Fruit fly (Drosophila melanogaster) whole organism, embryonic: ENCODE measurements around the gene gry.

Experiments
- CG10431 ChIP-seq: fragments of 200-800 bp; sonication (Bioruptor generic); optimal IDR thresholded peaks from 3 replicates; lab custom pipeline; 2018; ENCODE audit warnings: missing biosample characterization, mild to moderate bottlenecking, missing genetic modification characterization
- CG11085 ChIP-seq: fragments of 200-800 bp; sonication (Bioruptor generic); IDR thresholded peaks from 2 replicates; pipeline ENCODE4 v1.3.6; 2022; ENCODE audit warnings: missing biosample characterization, missing genetic modification characterization
- CG12104 ChIP-seq: fragments of 200-800 bp; sonication (Bioruptor generic); optimal IDR thresholded peaks from 3 replicates; lab custom pipeline; 2016; ENCODE audit warnings: missing biosample characterization, missing genetic modification characterization
- CG12155 ChIP-seq: fragments of 200-800 bp; sonication (Bioruptor generic); optimal IDR thresholded peaks from 3 replicates; lab custom pipeline; 2016; ENCODE audit warnings: missing biosample characterization, missing genetic modification characterization
- CG13287 ChIP-seq: fragments of 200-800 bp; sonication (Bioruptor generic); IDR thresholded peaks from 2 replicates; pipeline ENCODE4 v1.3.6; 2022; ENCODE audit warnings: missing biosample characterization, missing genetic modification characterization; ENCODE audit not compliant: partially characterized antibody
- CG14860 ChIP-seq: fragments of 200-800 bp; sonication (Bioruptor generic); IDR thresholded peaks from 3 replicates; pipeline ENCODE4 v1.3.6; 2022; ENCODE audit warnings: missing biosample characterization, missing genetic modification characterization; ENCODE audit not compliant: partially characterized antibody
- CG16863 ChIP-seq: fragments of 200-800 bp; sonication (Bioruptor generic); optimal IDR thresholded peaks from 3 replicates; lab custom pipeline; 2016; ENCODE audit warnings: missing biosample characterization, missing genetic modification characterization
- CG17359 ChIP-seq: fragments of 200-800 bp; sonication (Bioruptor generic); optimal IDR thresholded peaks from 3 replicates; lab custom pipeline; 2018; ENCODE audit warnings: missing biosample characterization, mild to moderate bottlenecking, missing genetic modification characterization, moderate library complexity
- CG17361 ChIP-seq: fragments of 200-800 bp; sonication (Bioruptor generic); IDR thresholded peaks from 3 replicates; pipeline ENCODE4 v1.3.6; 2022; ENCODE audit warnings: missing biosample characterization, missing genetic modification characterization
- CG18599 ChIP-seq: fragments of 200-800 bp; sonication (Bioruptor generic); optimal IDR thresholded peaks from 3 replicates; lab custom pipeline; 2017; ENCODE audit warnings: missing biosample characterization, missing genetic modification characterization, mild to moderate bottlenecking, moderate library complexity, missing genetic modification reagents
- CG2116 ChIP-seq: fragments of 200-800 bp; sonication (Bioruptor generic); optimal IDR thresholded peaks from 3 replicates; lab custom pipeline; 2018; ENCODE audit warnings: missing biosample characterization, mild to moderate bottlenecking, missing genetic modification characterization
- CG2678 ChIP-seq: fragments of 200-800 bp; sonication (Bioruptor generic); optimal IDR thresholded peaks from 3 replicates; lab custom pipeline; 2019; ENCODE audit warnings: missing biosample characterization, mild to moderate bottlenecking, missing genetic modification characterization, moderate library complexity
- CG2889 ChIP-seq: fragments of 200-800 bp; sonication (Bioruptor generic); IDR thresholded peaks from 3 replicates; pipeline ENCODE4 v1.3.6; 2022; ENCODE audit warnings: missing biosample characterization, missing genetic modification characterization
- CG4617 ChIP-seq: fragments of 200-800 bp; sonication (Bioruptor generic); optimal IDR thresholded peaks from 3 replicates; lab custom pipeline; 2016; ENCODE audit warnings: missing biosample characterization, missing genetic modification characterization, borderline replicate concordance
- CG5245 ChIP-seq: fragments of 200-800 bp; sonication (Bioruptor generic); optimal IDR thresholded peaks from 3 replicates; lab custom pipeline; 2016; ENCODE audit warnings: missing biosample characterization, missing genetic modification characterization
- CG6175 ChIP-seq: fragments of 200-800 bp; sonication (Bioruptor generic); IDR thresholded peaks from 3 replicates; pipeline ENCODE4 v1.3.6; 2022; ENCODE audit warnings: missing biosample characterization, missing genetic modification characterization
- CG6813 ChIP-seq: fragments of 200-800 bp; sonication (Bioruptor generic); optimal IDR thresholded peaks from 2 replicates; lab custom pipeline; 2017; ENCODE audit warnings: missing biosample characterization, missing genetic modification characterization, mild to moderate bottlenecking, moderate library complexity, missing genetic modification reagents
- CG7928 ChIP-seq: fragments of 200-800 bp; sonication (Bioruptor generic); optimal IDR thresholded peaks from 2 replicates; lab custom pipeline; 2017; ENCODE audit warnings: missing biosample characterization, mild to moderate bottlenecking, missing genetic modification characterization
- CG7963 ChIP-seq: fragments of 200-800 bp; sonication (Bioruptor generic); IDR thresholded peaks from 3 replicates; pipeline ENCODE4 v1.3.6; 2022; ENCODE audit warnings: missing biosample characterization, missing genetic modification characterization; ENCODE audit not compliant: partially characterized antibody
- CG8478 ChIP-seq: fragments of >200 bp; optimal IDR thresholded peaks from 2 replicates; lab custom pipeline; 2018
- Chrac-16 ChIP-seq: fragments of 200-800 bp; sonication (Bioruptor generic); optimal IDR thresholded peaks from 3 replicates; lab custom pipeline; 2016; ENCODE audit warnings: missing biosample characterization, missing genetic modification characterization
- Dfd ChIP-seq, 2 experiments: fragments of >200 bp; optimal IDR thresholded peaks; 2 replicates each; lab custom pipeline; 2017; ENCODE audit warnings: missing biosample characterization in 2 of 2, missing genetic modification characterization in 2 of 2
- Dll ChIP-seq: fragments of 200-800 bp; sonication (Bioruptor generic); IDR thresholded peaks from 4 replicates; pipeline ENCODE4 v1.3.6; 2022; ENCODE audit warnings: missing biosample characterization, missing genetic modification characterization; ENCODE audit not compliant: partially characterized antibody
- Dref ChIP-seq: fragments of 200-800 bp; sonication (Bioruptor generic); IDR thresholded peaks from 2 replicates; pipeline ENCODE4 v1.3.6; 2022; ENCODE audit warnings: missing biosample characterization, missing genetic modification characterization
- Ets65A ChIP-seq: fragments of 200-800 bp; sonication (Bioruptor generic); peaks from one replicate; lab custom pipeline; 2016; ENCODE audit warnings: missing biosample characterization, missing genetic modification characterization
- Fer1 ChIP-seq: fragments of 200-800 bp; sonication (Bioruptor generic); optimal IDR thresholded peaks from 2 replicates; lab custom pipeline; 2017; ENCODE audit warnings: missing biosample characterization, mild to moderate bottlenecking, missing genetic modification characterization
- Hey ChIP-seq: fragments of 200-800 bp; sonication (Bioruptor generic); optimal IDR thresholded peaks from 3 replicates; lab custom pipeline; 2018; ENCODE audit warnings: missing biosample characterization, mild to moderate bottlenecking, missing genetic modification characterization
- MESR4 ChIP-seq: fragments of 200-800 bp; sonication (Bioruptor generic); optimal IDR thresholded peaks from 2 replicates; lab custom pipeline; 2018; ENCODE audit warnings: missing biosample characterization, mild to moderate bottlenecking, missing genetic modification characterization, moderate library complexity
- Nf-YB ChIP-seq: fragments of 200-800 bp; sonication (Bioruptor generic); optimal IDR thresholded peaks from 3 replicates; lab custom pipeline; 2019; ENCODE audit warnings: missing biosample characterization, mild to moderate bottlenecking, missing genetic modification characterization, moderate library complexity
- Opbp ChIP-seq: fragments of 200-800 bp; sonication (Bioruptor generic); IDR thresholded peaks from 3 replicates; pipeline ENCODE4 v1.3.6; 2022; ENCODE audit warnings: missing biosample characterization, missing genetic modification characterization; ENCODE audit not compliant: partially characterized antibody
- ato ChIP-seq: fragments of 200-800 bp; sonication (Bioruptor generic); IDR thresholded peaks from 2 replicates; pipeline ENCODE4 v1.3.6; 2022; ENCODE audit warnings: missing biosample characterization, missing genetic modification characterization; ENCODE audit not compliant: partially characterized antibody
- cg ChIP-seq: fragments of 200-800 bp; sonication (Bioruptor generic); optimal IDR thresholded peaks from 3 replicates; lab custom pipeline; 2019; ENCODE audit warnings: missing biosample characterization, mild to moderate bottlenecking, missing genetic modification characterization, moderate library complexity
- dati ChIP-seq: fragments of 200-800 bp; sonication (Bioruptor generic); IDR thresholded peaks from 2 replicates; pipeline ENCODE4 v1.3.6; 2022; ENCODE audit warnings: missing biosample characterization, missing genetic modification characterization
- dpn ChIP-seq, 2 experiments: fragments of 200-800 bp; sonication (Bioruptor generic); optimal IDR thresholded peaks; 3 replicates each; lab custom pipeline; 2016; ENCODE audit warnings: missing biosample characterization in 2 of 2, missing genetic modification characterization in 2 of 2
- hb ChIP-seq: fragments of 200-800 bp; sonication (Bioruptor generic); IDR thresholded peaks from 3 replicates; pipeline ENCODE4 v1.3.6; 2022; ENCODE audit warnings: missing biosample characterization, missing genetic modification characterization; ENCODE audit not compliant: partially characterized antibody
- ind ChIP-seq: fragments of 200-800 bp; sonication (Bioruptor generic); optimal IDR thresholded peaks from 3 replicates; lab custom pipeline; 2016; ENCODE audit warnings: missing biosample characterization, missing genetic modification characterization
- inv ChIP-seq: fragments of 200-800 bp; sonication (Bioruptor generic); IDR thresholded peaks from 2 replicates; pipeline ENCODE4 v1.3.6; 2022; ENCODE audit warnings: missing biosample characterization, missing genetic modification characterization; ENCODE audit not compliant: partially characterized antibody
- knrl ChIP-seq: fragments of 200-800 bp; sonication (Bioruptor generic); IDR thresholded peaks from 3 replicates; pipeline ENCODE4 v1.3.6; 2022; ENCODE audit warnings: missing biosample characterization, missing genetic modification characterization; ENCODE audit not compliant: partially characterized antibody
- luna ChIP-seq: fragments of 200-800 bp; sonication (Bioruptor generic); optimal IDR thresholded peaks from 2 replicates; lab custom pipeline; 2016; ENCODE audit warnings: missing biosample characterization, missing genetic modification characterization
- mam ChIP-seq: fragments of 200-800 bp; sonication (Bioruptor generic); optimal IDR thresholded peaks from 3 replicates; lab custom pipeline; 2016; ENCODE audit warnings: missing biosample characterization, missing genetic modification characterization
- mld ChIP-seq: fragments of 200-800 bp; sonication (Bioruptor generic); IDR thresholded peaks from 3 replicates; pipeline ENCODE4 v1.3.6; 2022; ENCODE audit warnings: missing biosample characterization, missing genetic modification characterization; ENCODE audit not compliant: partially characterized antibody
- pfk ChIP-seq: fragments of 200-800 bp; sonication (Bioruptor generic); optimal IDR thresholded peaks from 2 replicates; lab custom pipeline; 2018; ENCODE audit warnings: missing biosample characterization, mild to moderate bottlenecking, missing genetic modification characterization, moderate library complexity
- pho ChIP-seq: fragments of 200-800 bp; sonication (Bioruptor generic); optimal IDR thresholded peaks from 2 replicates; lab custom pipeline; 2016; ENCODE audit warnings: missing biosample characterization, missing genetic modification characterization
- pzg ChIP-seq: fragments of 200-800 bp; sonication (Bioruptor generic); optimal IDR thresholded peaks from 3 replicates; lab custom pipeline; 2018; ENCODE audit warnings: missing biosample characterization, mild to moderate bottlenecking, missing genetic modification characterization, moderate library complexity
- sima ChIP-seq: fragments of 200-800 bp; sonication (Bioruptor generic); optimal IDR thresholded peaks from 2 replicates; lab custom pipeline; 2016; ENCODE audit warnings: missing biosample characterization, missing genetic modification characterization
- so ChIP-seq: fragments of 200-800 bp; sonication (Bioruptor generic); IDR thresholded peaks from 3 replicates; pipeline ENCODE4 v1.3.6; 2022; ENCODE audit warnings: missing biosample characterization, missing genetic modification characterization
- stwl ChIP-seq: fragments of 200-800 bp; sonication (Bioruptor generic); optimal IDR thresholded peaks from 3 replicates; lab custom pipeline; 2018; ENCODE audit warnings: missing biosample characterization, mild to moderate bottlenecking, missing genetic modification characterization, moderate library complexity
- wor ChIP-seq: fragments of 200-800 bp; sonication (Bioruptor generic); IDR thresholded peaks from 2 replicates; pipeline ENCODE4 v1.3.6; 2022; ENCODE audit warnings: missing biosample characterization, missing genetic modification characterization
- zen ChIP-seq: fragments of 200-800 bp; sonication (Bioruptor generic); optimal IDR thresholded peaks from 3 replicates; lab custom pipeline; 2018; ENCODE audit warnings: missing biosample characterization, mild to moderate bottlenecking, missing genetic modification characterization, moderate library complexity
- zen2 ChIP-seq: fragments of 200-800 bp; sonication (Bioruptor generic); IDR thresholded peaks from 3 replicates; pipeline ENCODE4 v1.3.6; 2022; ENCODE audit warnings: missing biosample characterization, missing genetic modification characterization; ENCODE audit not compliant: partially characterized antibody

The gry gene

DNA sequence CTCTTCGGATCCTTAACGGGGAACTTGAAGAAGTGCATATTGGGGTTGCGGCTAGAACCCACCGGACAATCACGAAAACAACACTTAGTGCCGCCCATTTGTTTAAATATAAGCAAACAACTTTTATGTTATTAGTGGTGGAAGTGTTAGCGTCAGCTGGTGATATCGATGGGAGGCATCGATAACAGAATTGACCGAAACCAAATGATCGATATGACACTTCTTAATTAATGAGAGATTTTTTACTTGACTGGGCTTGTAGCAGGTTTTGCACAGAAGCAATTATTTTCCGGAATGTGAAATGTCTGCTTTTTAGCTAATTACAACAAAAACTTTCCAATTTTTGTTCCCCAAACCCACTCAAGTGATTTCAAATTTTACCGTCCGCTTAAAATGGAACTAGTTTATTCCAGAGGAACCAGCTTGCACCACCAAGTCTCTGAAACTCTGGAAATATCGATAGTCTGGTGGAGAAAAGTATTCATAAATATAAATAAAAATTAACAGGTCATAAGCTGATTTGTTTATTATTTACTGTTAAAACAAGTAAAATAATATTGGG, 6.5 kb upstream of the gry start, which contains the start of gene CG14965 (continued):
- TF ChIP-seq CG7928 (GFP tag; lab: Kevin White, UChicago), result no peak
- peak; percentile 72 for TF ChIP-seq CG7963 (GFP tag; lab: Robert Waterston, UW)
- no peak for TF ChIP-seq CG10431
- TF ChIP-seq CG14860 (GFP tag; lab: Robert Waterston, UW), result peak; percentile 87
- TF ChIP-seq CG11085 (GFP tag; lab: Robert Waterston, UW), result no peak
- peak; percentile 87 for TF ChIP-seq hb (GFP tag; lab: Robert Waterston, UW)
- TF ChIP-seq MESR4 (GFP tag; lab: Kevin White, UChicago), result peak; percentile 20
- TF ChIP-seq stwl (tag; lab: Kevin White, UChicago), result no peak
- TF ChIP-seq CG17359 (tag; lab: Kevin White, UChicago), result no peak
- no peak for TF ChIP-seq CG4617 (GFP tag; lab: Kevin White, UChicago)
- no peak for TF ChIP-seq cg
- no peak for TF ChIP-seq CG6175 (GFP tag; lab: Robert Waterston, UW)
- peak; percentile 97 for TF ChIP-seq Dll (GFP tag; lab: Robert Waterston, UW)
- TF ChIP-seq Nf-YB (GFP tag; lab: Kevin White, UChicago), result no peak
- no peak for TF ChIP-seq CG18599 (GFP tag; lab: Kevin White, UChicago)
- TF ChIP-seq sima, result no peak
- no peak for TF ChIP-seq CG12104
- peak; percentile 80 for TF ChIP-seq CG2116 (GFP tag; lab: Kevin White, UChicago)
- no peak for TF ChIP-seq CG17361 (GFP tag; lab: Robert Waterston, UW)
- TF ChIP-seq CG6813 (GFP tag; lab: Kevin White, UChicago), result no peak
- TF ChIP-seq CG13287 (GFP tag; lab: Robert Waterston, UW), result peak; percentile 94
- no peak for TF ChIP-seq Dfd (GFP tag; optimal IDR thresholded peaks at IDR 0.05; lab: Kevin White, UChicago)
- TF ChIP-seq pzg (GFP tag; lab: Kevin White, UChicago), result peak; percentile 64
- TF ChIP-seq luna (GFP tag; lab: Kevin White, UChicago), result no peak
- no peak for TF ChIP-seq wor
- TF ChIP-seq CG5245 (GFP tag; lab: Kevin White, UChicago), result no peak
- TF ChIP-seq pho (GFP tag; lab: Kevin White, UChicago), result no peak
- TF ChIP-seq knrl (GFP tag; lab: Robert Waterston, UW), result peak; percentile 91
- TF ChIP-seq CG12155, result no peak
- no peak for TF ChIP-seq dati (GFP tag; lab: Robert Waterston, UW)
- TF ChIP-seq inv, result peak; percentile 86
- TF ChIP-seq Ets65A, result peak; percentile 73
- TF ChIP-seq Fer1 (GFP tag; lab: Kevin White, UChicago), result no peak
- TF ChIP-seq Hey (tag; lab: Kevin White, UChicago), result no peak
- TF ChIP-seq zen (tag; lab: Kevin White, UChicago), result no peak
- TF ChIP-seq Opbp, result peak; percentile 82; the same call in 2 of the 3 replicates
- TF ChIP-seq CG2678 (tag; lab: Kevin White, UChicago), result no peak
- TF ChIP-seq Chrac-16 (GFP tag; lab: Kevin White, UChicago), result no peak
- TF ChIP-seq dpn (GFP tag; optimal IDR thresholded peaks at IDR 0.05; lab: Kevin White, UChicago), result no peak
- TF ChIP-seq ind (GFP tag; lab: Kevin White, UChicago), result no peak
- no peak for TF ChIP-seq pfk
- peak; percentile 75; the same call in 2 of the 3 replicates for TF ChIP-seq mld (GFP tag; lab: Robert Waterston, UW)
- peak; percentile 13 for TF ChIP-seq mam (GFP tag; lab: Kevin White, UChicago)
- peak; percentile 75 for TF ChIP-seq ato
- peak; percentile 84 for TF ChIP-seq Dref
- TF ChIP-seq zen2 (GFP tag; lab: Robert Waterston, UW), result peak; percentile 56; the same call in 1 of the 3 replicates
- TF ChIP-seq CG2889 (GFP tag; lab: Robert Waterston, UW), result no peak
- TF ChIP-seq so (GFP tag; lab: Robert Waterston, UW), result no peak
- no peak for TF ChIP-seq CG8478
- no peak for TF ChIP-seq CG16863
